Worm (Caenorhabditis elegans): ENCODE results near the gene ttll-5.
A peak's percentile ranks its signal among the peaks of the same experiment; 100 is the strongest.

- TF ChIP-seq nhr-25 (tag; optimal IDR thresholded peaks at IDR 0.05), result no peak
- TF ChIP-seq sma-9 (GFP tag; optimal IDR thresholded peaks at IDR 0.05), result peak; percentile 14
- no peak for TF ChIP-seq sma-9 (tag; optimal IDR thresholded peaks at IDR 0.05)
- no peak for TF ChIP-seq snpc-4 (tag; optimal IDR thresholded peaks at IDR 0.05)
- TF ChIP-seq unc-62 (GFP tag; optimal IDR thresholded peaks at IDR 0.05), result no peak
- TF ChIP-seq R02D3.7 (tag; optimal IDR thresholded peaks at IDR 0.05), result no peak
- no peak for TF ChIP-seq ceh-16 (tag; optimal IDR thresholded peaks at IDR 0.05)
- TF ChIP-seq ztf-11 (tag; optimal IDR thresholded peaks at IDR 0.05), result no peak
- no peak for TF ChIP-seq ztf-4 (tag; optimal IDR thresholded peaks at IDR 0.05)
- TF ChIP-seq nhr-237 (tag; optimal IDR thresholded peaks at IDR 0.05), result no peak
- no peak for TF ChIP-seq nhr-12 (tag; optimal IDR thresholded peaks at IDR 0.05)
- no peak for TF ChIP-seq lsy-2 (tag; optimal IDR thresholded peaks at IDR 0.05)
- no peak for TF ChIP-seq lin-13 (GFP tag; optimal IDR thresholded peaks at IDR 0.05)
- TF ChIP-seq dmd-4 (tag; optimal IDR thresholded peaks at IDR 0.05), result no peak
- peak; percentile 0 for TF ChIP-seq fos-1 (tag; optimal IDR thresholded peaks at IDR 0.05)
Observed at ce11 chrV:11499786-11500185, 9.1 kb upstream of the ttll-5 start.

All from whole organism, L2 larva.